Worm (Caenorhabditis elegans) whole organism, young adult: ENCODE measurements around the gene chil-25.

Experiments
- C06A6.2 ChIP-seq: fragments of 200-800 bp; sonication (Bioruptor generic); conservative IDR thresholded peaks from 2 replicates; pipeline ENCODE4 v1.3.6; 2022; ENCODE audit warnings: missing genetic modification characterization, missing compliant biosample characterization
- F49E8.2 ChIP-seq: sonication (generic microtip); optimal IDR thresholded peaks from 3 replicates; lab custom pipeline; 2017; ENCODE audit warnings: missing genetic modification characterization, mild to moderate bottlenecking, missing compliant biosample characterization, antibody characterized with exemption, moderate library complexity; ENCODE audit not compliant: insufficient read depth
- F57C9.4 ChIP-seq: sonication (generic microtip); optimal IDR thresholded peaks from 2 replicates; lab custom pipeline; 2017; ENCODE audit warnings: mild to moderate bottlenecking, missing genetic modification characterization, missing compliant biosample characterization
- Y53G8AR.9 ChIP-seq: fragments of 200-800 bp; sonication (Bioruptor generic); conservative IDR thresholded peaks from 2 replicates; pipeline ENCODE4 v1.3.6; 2022; ENCODE audit warnings: missing genetic modification reagents, missing genetic modification characterization, missing compliant biosample characterization
- Y67H2A.10 ChIP-seq: fragments of 200-800 bp; sonication (Bioruptor generic); conservative IDR thresholded peaks from 2 replicates; pipeline ENCODE4 v1.3.6; 2022; ENCODE audit warnings: missing genetic modification reagents, missing genetic modification characterization, missing compliant biosample characterization
- ZK185.1 ChIP-seq: sonication (generic microtip); optimal IDR thresholded peaks from 2 replicates; lab custom pipeline; 2016; ENCODE audit warnings: mild to moderate bottlenecking, missing genetic modification characterization, missing compliant biosample characterization; ENCODE audit not compliant: poor library complexity, severe bottlenecking
- akir-1 ChIP-seq: fragments of 200-800 bp; sonication (Bioruptor generic); optimal IDR thresholded peaks from 2 replicates; lab custom pipeline; 2018; ENCODE audit warnings: mild to moderate bottlenecking, missing genetic modification characterization, moderate library complexity, missing compliant biosample characterization
- aptf-2 ChIP-seq: fragments of 200-800 bp; sonication (Bioruptor generic); conservative IDR thresholded peaks from 2 replicates; pipeline ENCODE4 v1.3.6; 2022; ENCODE audit warnings: missing genetic modification reagents, missing genetic modification characterization, missing compliant biosample characterization
- aptf-3 ChIP-seq: fragments of 200-800 bp; sonication (Bioruptor generic); IDR thresholded peaks from 2 replicates; pipeline ENCODE4 v1.3.6; 2022; ENCODE audit warnings: missing genetic modification characterization, missing compliant biosample characterization
- bed-1 ChIP-seq: fragments of 200-800 bp; sonication (Bioruptor generic); IDR thresholded peaks from 2 replicates; pipeline ENCODE4 v1.3.6; 2022; ENCODE audit warnings: missing genetic modification reagents, missing genetic modification characterization, missing compliant biosample characterization
- bed-2 ChIP-seq: fragments of 200-800 bp; sonication (Bioruptor generic); IDR thresholded peaks from 2 replicates; pipeline ENCODE4 v1.3.6; 2022; ENCODE audit warnings: missing genetic modification reagents, missing genetic modification characterization, missing compliant biosample characterization
- ccch-3 ChIP-seq: fragments of 200-800 bp; sonication (Bioruptor generic); optimal IDR thresholded peaks from 2 replicates; lab custom pipeline; 2018; ENCODE audit warnings: mild to moderate bottlenecking, missing genetic modification characterization, missing compliant biosample characterization
- cebp-1 ChIP-seq, 2 experiments: fragments of 200-800 bp in 1 of 2; sonication (Bioruptor generic) in 1 of 2; sonication (generic microtip) in 1 of 2; IDR thresholded peaks in 1 of 2; optimal IDR thresholded peaks in 1 of 2; 2 replicates each; pipeline versions ENCODE4 v1.3.6 to Lab custom; 2017 to 2022; ENCODE audit warnings: missing compliant biosample characterization in 2 of 2, missing genetic modification characterization in 2 of 2, mild to moderate bottlenecking in 1 of 2, missing genetic modification reagents in 1 of 2, moderate library complexity in 1 of 2
- ceh-27 ChIP-seq: fragments of 200-800 bp; sonication (Bioruptor generic); optimal IDR thresholded peaks from 2 replicates; lab custom pipeline; 2018; ENCODE audit warnings: mild to moderate bottlenecking, missing genetic modification characterization, moderate library complexity, missing compliant biosample characterization
- die-1 ChIP-seq: sonication (generic microtip); optimal IDR thresholded peaks from 2 replicates; lab custom pipeline; 2016; ENCODE audit warnings: missing genotype, mild to moderate bottlenecking, missing genetic modification characterization, missing compliant biosample characterization
- dpff-1 ChIP-seq: sonication (generic microtip); optimal IDR thresholded peaks from 2 replicates; lab custom pipeline; 2017; ENCODE audit warnings: mild to moderate bottlenecking, missing genetic modification characterization, missing compliant biosample characterization
- egl-18 ChIP-seq: fragments of 200-800 bp; sonication (Bioruptor generic); IDR thresholded peaks from 2 replicates; pipeline ENCODE4 v1.3.6; 2022; ENCODE audit warnings: missing genetic modification reagents, missing genetic modification characterization, missing compliant biosample characterization
- egl-44 ChIP-seq: fragments of 200-800 bp; sonication (Bioruptor generic); IDR thresholded peaks from 2 replicates; pipeline ENCODE4 v1.3.6; 2022; ENCODE audit warnings: missing genetic modification reagents, missing genetic modification characterization, missing compliant biosample characterization
- egrh-3 ChIP-seq: fragments of 200-800 bp; sonication (Bioruptor generic); IDR thresholded peaks from 2 replicates; pipeline ENCODE4 v1.3.6; 2022; ENCODE audit warnings: missing genetic modification reagents, missing genetic modification characterization, missing compliant biosample characterization
- ets-4 ChIP-seq: fragments of 200-800 bp; sonication (Bioruptor generic); optimal IDR thresholded peaks from 2 replicates; lab custom pipeline; 2018; ENCODE audit warnings: mild to moderate bottlenecking, missing genetic modification characterization, missing compliant biosample characterization
- fkh-3 ChIP-seq: sonication (generic microtip); optimal IDR thresholded peaks from 2 replicates; lab custom pipeline; 2016; ENCODE audit warnings: mild to moderate bottlenecking, missing genetic modification characterization, missing compliant biosample characterization
- gei-17 ChIP-seq: fragments of 200-800 bp; sonication (Bioruptor generic); optimal IDR thresholded peaks from 2 replicates; lab custom pipeline; 2018; ENCODE audit warnings: mild to moderate bottlenecking, missing genetic modification characterization, missing compliant biosample characterization
- hlh-12 ChIP-seq: sonication (generic microtip); optimal IDR thresholded peaks from 2 replicates; lab custom pipeline; 2016; ENCODE audit warnings: missing genetic modification characterization, missing compliant biosample characterization
- hmg-1.2 ChIP-seq: fragments of 200-800 bp; sonication (Bioruptor generic); IDR thresholded peaks from 2 replicates; pipeline ENCODE4 v1.3.6; 2022; ENCODE audit warnings: missing genetic modification reagents, missing genetic modification characterization, missing compliant biosample characterization
- hsf-1 ChIP-seq: fragments of 200-800 bp; sonication (Bioruptor generic); IDR thresholded peaks from 2 replicates; pipeline ENCODE4 v1.3.6; 2022; ENCODE audit warnings: missing genetic modification reagents, missing genetic modification characterization, missing compliant biosample characterization
- let-607 ChIP-seq, 2 experiments: fragments of 200-800 bp in 1 of 2; sonication (Bioruptor generic) in 1 of 2; sonication (generic microtip) in 1 of 2; optimal IDR thresholded peaks; 2 replicates each; lab custom pipeline; 2016 to 2018; ENCODE audit warnings: mild to moderate bottlenecking in 2 of 2, missing compliant biosample characterization in 2 of 2, missing genetic modification characterization in 2 of 2, moderate library complexity in 2 of 2, missing genotype in 1 of 2
- lin-26 ChIP-seq: fragments of 200-800 bp; sonication (Bioruptor generic); IDR thresholded peaks from 2 replicates; pipeline ENCODE4 v1.3.6; 2022; ENCODE audit warnings: missing genetic modification reagents, missing genetic modification characterization, missing compliant biosample characterization
- lsl-1 ChIP-seq: fragments of 200-800 bp; sonication (Bioruptor generic); optimal IDR thresholded peaks from 2 replicates; lab custom pipeline; 2018; ENCODE audit warnings: mild to moderate bottlenecking, missing genetic modification characterization, moderate library complexity, missing compliant biosample characterization
- madf-6 ChIP-seq: fragments of 200-800 bp; sonication (Bioruptor generic); IDR thresholded peaks from 2 replicates; pipeline ENCODE4 v1.3.6; 2022; ENCODE audit warnings: missing genetic modification reagents, missing genetic modification characterization, missing compliant biosample characterization
- mes-4 ChIP-seq: sonication (generic microtip); optimal IDR thresholded peaks from 2 replicates; lab custom pipeline; 2016; ENCODE audit warnings: missing genotype, missing genetic modification characterization, missing compliant biosample characterization
- mxl-1 ChIP-seq: sonication (generic microtip); optimal IDR thresholded peaks from 2 replicates; lab custom pipeline; 2016; ENCODE audit warnings: missing genetic modification characterization, missing compliant biosample characterization
- nfyb-1 ChIP-seq: fragments of 200-800 bp; sonication (Bioruptor generic); IDR thresholded peaks from 2 replicates; pipeline ENCODE4 v1.3.6; 2022; ENCODE audit warnings: missing genetic modification reagents, missing genetic modification characterization, missing compliant biosample characterization
- nhr-179 ChIP-seq: sonication (generic microtip); optimal IDR thresholded peaks from 2 replicates; lab custom pipeline; 2016; ENCODE audit warnings: mild to moderate bottlenecking, missing genetic modification characterization, missing compliant biosample characterization
- nhr-90 ChIP-seq: sonication (generic microtip); optimal IDR thresholded peaks from 2 replicates; lab custom pipeline; 2016; ENCODE audit warnings: missing genotype, mild to moderate bottlenecking, missing genetic modification characterization, missing compliant biosample characterization
- pbrm-1 ChIP-seq: fragments of 200-800 bp; sonication (Bioruptor generic); IDR thresholded peaks from 2 replicates; pipeline ENCODE4 v1.3.6; 2022; ENCODE audit warnings: missing genetic modification reagents, missing genetic modification characterization, missing compliant biosample characterization
- sdz-38 ChIP-seq: sonication (generic microtip); optimal IDR thresholded peaks from 2 replicates; lab custom pipeline; 2016; ENCODE audit warnings: missing genotype, missing genetic modification characterization, missing compliant biosample characterization
- snpc-1.1 ChIP-seq: sonication (generic microtip); optimal IDR thresholded peaks from 2 replicates; lab custom pipeline; 2017; ENCODE audit warnings: missing genetic modification characterization, mild to moderate bottlenecking, missing compliant biosample characterization, antibody characterized with exemption, moderate library complexity, missing genotype, missing genetic modification reagents; ENCODE audit not compliant: insufficient read depth
- snpc-3.4 ChIP-seq: sonication (generic microtip); optimal IDR thresholded peaks from 2 replicates; lab custom pipeline; 2017; ENCODE audit warnings: missing genetic modification characterization, mild to moderate bottlenecking, missing compliant biosample characterization, antibody characterized with exemption, moderate library complexity, missing genotype, missing genetic modification reagents
- sptf-2 ChIP-seq: fragments of 200-800 bp; sonication (Bioruptor generic); optimal IDR thresholded peaks from 2 replicates; lab custom pipeline; 2018; ENCODE audit warnings: mild to moderate bottlenecking, missing genetic modification characterization, missing compliant biosample characterization
- tlf-1 ChIP-seq: fragments of 200-800 bp; sonication (Bioruptor generic); optimal IDR thresholded peaks from 2 replicates; lab custom pipeline; 2018; ENCODE audit warnings: mild to moderate bottlenecking, missing genetic modification characterization, missing compliant biosample characterization
- zim-3 ChIP-seq: sonication (generic microtip); optimal IDR thresholded peaks from 2 replicates; lab custom pipeline; 2017; ENCODE audit warnings: mild to moderate bottlenecking, missing genetic modification characterization, moderate library complexity, missing compliant biosample characterization
- ztf-18 ChIP-seq: sonication (generic microtip); optimal IDR thresholded peaks from 2 replicates; lab custom pipeline; 2016; ENCODE audit warnings: missing genotype, mild to moderate bottlenecking, missing genetic modification characterization, missing compliant biosample characterization
- ztf-25 ChIP-seq: fragments of 200-800 bp; sonication (Bioruptor generic); IDR thresholded peaks from 2 replicates; pipeline ENCODE4 v1.3.6; 2022; ENCODE audit warnings: missing genetic modification reagents, missing genetic modification characterization, missing compliant biosample characterization
- ztf-26 ChIP-seq: sonication (generic microtip); optimal IDR thresholded peaks from 2 replicates; lab custom pipeline; 2017; ENCODE audit warnings: missing genetic modification characterization, missing compliant biosample characterization

chil-25 gene

ce11 chrII:9491045-9491444 is 16.8 kb upstream of the chil-25 start:
- 0 out of 2 replicates have a peak, but pooled peaks have one; percentile 39 for TF ChIP-seq lin-26 (GFP tag; lab: Robert Waterston, UW)
- TF ChIP-seq Y53G8AR.9 (GFP tag; lab: Robert Waterston, UW) = no peak
- TF ChIP-seq sdz-38 (tag; lab: Kevin White, UChicago) = no peak
- TF ChIP-seq F49E8.2 = no peak
- no peak for TF ChIP-seq pbrm-1 (GFP tag; lab: Robert Waterston, UW)
- TF ChIP-seq mxl-1 (tag; lab: Kevin White, UChicago) = no peak
- TF ChIP-seq bed-2 (GFP tag; lab: Robert Waterston, UW) = 0 out of 2 replicates have a peak, but pooled peaks have one; percentile 6
- no peak for TF ChIP-seq tlf-1 (GFP tag; lab: Kevin White, UChicago)
- TF ChIP-seq hmg-1.2 = peak; percentile 89
- no peak for TF ChIP-seq hlh-12 (tag; lab: Kevin White, UChicago)
- no peak for TF ChIP-seq nfyb-1
- no peak for TF ChIP-seq C06A6.2 (GFP tag; lab: Robert Waterston, UW)

DNA sequence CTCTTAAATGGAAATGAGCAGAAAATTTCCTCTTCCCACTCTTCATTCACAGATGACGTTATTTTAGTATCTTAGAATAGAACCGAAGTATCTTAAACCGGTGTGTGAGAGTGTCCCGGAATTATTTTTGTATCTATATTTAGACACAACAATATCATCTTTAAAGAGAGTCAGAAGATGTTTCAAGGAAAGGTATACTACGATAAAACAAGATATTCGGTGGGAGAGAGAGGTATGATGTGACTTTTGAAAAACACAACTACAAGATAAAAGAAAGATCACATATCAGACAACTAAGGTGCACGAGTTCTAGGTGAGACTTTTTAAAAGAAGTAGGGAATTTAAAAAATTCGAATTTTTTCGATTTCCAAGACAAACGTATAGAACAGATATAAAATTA is 16.3 kb upstream of the chil-25 start:
- TF ChIP-seq Y67H2A.10 (no peak), akir-1 (GFP tag; lab: Kevin White, UChicago) (no peak), nhr-90 (tag; lab: Kevin White, UChicago) (no peak), sptf-2 (GFP tag; lab: Kevin White, UChicago) (no peak), ZK185.1 (tag; lab: Kevin White, UChicago) (no peak), F57C9.4 (no peak), snpc-1.1 (tag; lab: Kevin White, UChicago) (no peak), ztf-18 (tag; lab: Kevin White, UChicago) (no peak), madf-6 (GFP tag; lab: Robert Waterston, UW) (no peak), ets-4 (GFP tag; lab: Kevin White, UChicago) (no peak), ceh-27 (GFP tag; lab: Kevin White, UChicago) (no peak), nhr-179 (no peak), zim-3 (tag; lab: Kevin White, UChicago) (no peak), ztf-25 (GFP tag; lab: Robert Waterston, UW) (no peak), lsl-1 (GFP tag; lab: Kevin White, UChicago) (no peak), mes-4 (tag; lab: Kevin White, UChicago) (no peak), egl-18 (GFP tag; lab: Robert Waterston, UW) (no peak), egl-44 (no peak)

ce11 chrII:9489922-9490321 is 15.7 kb upstream of the chil-25 start:
- TF ChIP-seq dpff-1 (tag; lab: Kevin White, UChicago) (no peak), let-607 (tag; optimal IDR thresholded peaks at IDR 0.05; lab: Kevin White, UChicago) (no peak), die-1 (tag; lab: Kevin White, UChicago) (no peak), ccch-3 (GFP tag; lab: Kevin White, UChicago) (no peak), mxl-1 (tag; lab: Kevin White, UChicago) (no peak), ztf-26 (tag; lab: Kevin White, UChicago) (no peak), egl-44 (no peak), C06A6.2 (GFP tag; lab: Robert Waterston, UW) (no peak), snpc-3.4 (tag; lab: Kevin White, UChicago) (no peak), cebp-1 (GFP tag; IDR thresholded peaks at IDR 0.05; lab: Robert Waterston, UW) (no peak), cebp-1 (tag; optimal IDR thresholded peaks at IDR 0.05; lab: Kevin White, UChicago) (no peak), bed-1 (GFP tag; lab: Robert Waterston, UW) (no peak), gei-17 (GFP tag; lab: Kevin White, UChicago) (no peak), fkh-3 (tag; lab: Kevin White, UChicago) (no peak), aptf-2 (no peak), egrh-3 (no peak), hsf-1 (no peak), aptf-3 (GFP tag; lab: Robert Waterston, UW) (no peak), sptf-2 (GFP tag; lab: Kevin White, UChicago) (no peak)
